Worm (Caenorhabditis elegans) whole organism, early embryonic: Measurements from ENCODE around the gene ZC204.12.

ENCODE experiments used
- ama-1 ChIP-seq: fragments of 150-350 bp; optimal IDR thresholded peaks from 2 replicates; lab custom pipeline; 2014
- ceh-13 ChIP-seq: fragments of 200-800 bp; sonication (Bioruptor generic); optimal IDR thresholded peaks from 2 replicates; lab custom pipeline; 2018; ENCODE audit warnings: mild to moderate bottlenecking, missing genetic modification characterization, missing compliant biosample characterization
- ceh-36 ChIP-seq: sonication (generic microtip); optimal IDR thresholded peaks from 2 replicates; lab custom pipeline; 2016; ENCODE audit warnings: missing genetic modification characterization, inconsistent platforms, missing compliant biosample characterization
- ets-7 ChIP-seq: sonication (generic microtip); optimal IDR thresholded peaks from 2 replicates; lab custom pipeline; 2016; ENCODE audit warnings: missing genotype, missing genetic modification characterization, missing compliant biosample characterization
- hmbx-1 ChIP-seq: sonication (generic microtip); optimal IDR thresholded peaks from 2 replicates; lab custom pipeline; 2016; ENCODE audit warnings: mild to moderate bottlenecking, missing genetic modification characterization, missing compliant biosample characterization
- hnd-1 ChIP-seq: sonication (generic microtip); optimal IDR thresholded peaks from 2 replicates; lab custom pipeline; 2016; ENCODE audit warnings: missing genetic modification characterization, missing compliant biosample characterization
- scrt-1 ChIP-seq: fragments of 200-800 bp; sonication (Bioruptor generic); IDR thresholded peaks from 2 replicates; pipeline ENCODE4 v1.3.6; 2022; ENCODE audit warnings: missing genetic modification characterization, missing compliant biosample characterization
- tbx-11 ChIP-seq: fragments of 200-800 bp; sonication (Bioruptor generic); IDR thresholded peaks from 2 replicates; pipeline ENCODE4 v1.3.6; 2022; ENCODE audit warnings: missing genetic modification characterization, missing compliant biosample characterization
- tbx-37 ChIP-seq: fragments of 200-800 bp; sonication (Bioruptor generic); conservative IDR thresholded peaks from 2 replicates; pipeline ENCODE4 v1.3.6; 2022; ENCODE audit warnings: missing genetic modification reagents, missing genetic modification characterization, missing compliant biosample characterization

DNA sequence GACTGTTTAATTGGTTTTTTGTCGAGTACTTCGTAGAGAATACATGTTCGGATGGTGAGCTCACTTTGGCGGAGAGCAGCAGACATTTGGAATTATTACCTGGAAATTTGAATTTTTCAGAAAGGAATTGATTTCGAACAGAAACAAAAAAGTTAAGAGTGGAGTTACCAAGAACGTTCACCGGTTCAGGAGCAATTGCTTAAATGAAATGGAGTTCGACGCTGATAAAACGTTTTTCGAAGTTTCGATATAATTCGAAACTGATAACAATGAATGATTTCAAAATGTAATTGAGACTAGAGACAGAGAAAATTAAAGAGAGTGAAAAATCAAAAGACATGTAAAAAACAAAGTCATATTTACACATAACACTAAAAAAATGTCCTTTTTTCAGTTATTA, 46.5 kb downstream of the ZC204.12 start, which contains the start of gene fbxa-163:
- TF ChIP-seq hmbx-1 (tag; lab: Kevin White, UChicago): no peak
- no peak for TF ChIP-seq tbx-37 (GFP tag; lab: Robert Waterston, UW)
- no peak for TF ChIP-seq hnd-1 (tag; lab: Kevin White, UChicago)
- TF ChIP-seq ets-7: no peak
- TF ChIP-seq ama-1 (lab: Kevin White, UChicago): no peak
- no peak for TF ChIP-seq ceh-36 (tag; lab: Kevin White, UChicago)
- TF ChIP-seq ceh-13 (GFP tag; lab: Kevin White, UChicago): no peak
- TF ChIP-seq tbx-11: no peak
- TF ChIP-seq scrt-1 (GFP tag; lab: Robert Waterston, UW): no peak
